Fruit fly (Drosophila melanogaster) whole organism, embryonic: ENCODE data around the gene CG7272.

Experiments
- Atf3 ChIP-seq: fragments of 200-800 bp; sonication (Bioruptor generic); optimal IDR thresholded peaks from 3 replicates; lab custom pipeline; 2016; ENCODE audit warnings: missing biosample characterization, missing genetic modification characterization
- Bgb ChIP-seq: fragments of 200-800 bp; sonication (Bioruptor generic); IDR thresholded peaks from 2 replicates; pipeline ENCODE4 v1.3.6; 2022; ENCODE audit warnings: missing biosample characterization, missing genetic modification characterization; ENCODE audit not compliant: partially characterized antibody
- Blimp-1 ChIP-seq: fragments of 200-800 bp; sonication (Bioruptor generic); optimal IDR thresholded peaks from 3 replicates; lab custom pipeline; 2018; ENCODE audit warnings: missing biosample characterization, missing genetic modification characterization, mild to moderate bottlenecking, moderate library complexity, missing genetic modification reagents
- CG10267 ChIP-seq: fragments of 200-800 bp; sonication (Bioruptor generic); optimal IDR thresholded peaks from 2 replicates; lab custom pipeline; 2018; ENCODE audit warnings: missing biosample characterization, mild to moderate bottlenecking, missing genetic modification characterization, moderate library complexity
- CG11247 ChIP-seq: fragments of 200-800 bp; sonication (Bioruptor generic); IDR thresholded peaks from 2 replicates; pipeline ENCODE4 v1.3.6; 2022; ENCODE audit warnings: missing biosample characterization, missing genetic modification characterization
- CG11456 ChIP-seq: fragments of 200-800 bp; sonication (Bioruptor generic); IDR thresholded peaks from 3 replicates; pipeline ENCODE4 v1.3.6; 2022; ENCODE audit warnings: missing biosample characterization, missing genetic modification characterization
- CG11560 ChIP-seq: fragments of 200-800 bp; sonication (Bioruptor generic); IDR thresholded peaks from 3 replicates; pipeline ENCODE4 v1.3.6; 2022; ENCODE audit warnings: missing biosample characterization, missing genetic modification characterization
- CG14014 ChIP-seq: fragments of 200-800 bp; sonication (Bioruptor generic); IDR thresholded peaks from 2 replicates; pipeline ENCODE4 v1.3.6; 2022; ENCODE audit warnings: missing biosample characterization, missing genetic modification characterization
- CG14441 ChIP-seq: fragments of 200-800 bp; sonication (Bioruptor generic); IDR thresholded peaks from 2 replicates; pipeline ENCODE4 v1.3.6; 2022; ENCODE audit warnings: missing biosample characterization, missing genetic modification characterization
- CG14860 ChIP-seq: fragments of 200-800 bp; sonication (Bioruptor generic); IDR thresholded peaks from 3 replicates; pipeline ENCODE4 v1.3.6; 2022; ENCODE audit warnings: missing biosample characterization, missing genetic modification characterization; ENCODE audit not compliant: partially characterized antibody
- CG15601 ChIP-seq: fragments of 200-800 bp; sonication (Bioruptor generic); optimal IDR thresholded peaks from 3 replicates; lab custom pipeline; 2019; ENCODE audit warnings: missing biosample characterization, mild to moderate bottlenecking, missing genetic modification characterization, moderate library complexity
- CG2129 ChIP-seq: fragments of 200-800 bp; sonication (Bioruptor generic); IDR thresholded peaks from 2 replicates; pipeline ENCODE4 v1.3.6; 2022; ENCODE audit warnings: missing biosample characterization, missing genetic modification characterization; ENCODE audit not compliant: partially characterized antibody
- CG32532 ChIP-seq: fragments of 200-800 bp; sonication (Bioruptor generic); IDR thresholded peaks from 2 replicates; pipeline ENCODE4 v1.3.6; 2022; ENCODE audit warnings: missing biosample characterization, missing genetic modification characterization
- CG32767 ChIP-seq: fragments of 200-800 bp; sonication (Bioruptor generic); IDR thresholded peaks from 2 replicates; pipeline ENCODE4 v1.3.6; 2022; ENCODE audit warnings: missing biosample characterization, missing genetic modification characterization
- CG33557 ChIP-seq: fragments of 200-800 bp; sonication (Bioruptor generic); optimal IDR thresholded peaks from 2 replicates; lab custom pipeline; 2019; ENCODE audit warnings: missing biosample characterization, mild to moderate bottlenecking, missing genetic modification characterization, moderate library complexity
- CG4328 ChIP-seq: fragments of 200-800 bp; sonication (Bioruptor generic); optimal IDR thresholded peaks from 3 replicates; lab custom pipeline; 2017; ENCODE audit warnings: missing biosample characterization, missing genetic modification reagents, missing genetic modification characterization
- CG5245 ChIP-seq: fragments of 200-800 bp; sonication (Bioruptor generic); optimal IDR thresholded peaks from 3 replicates; lab custom pipeline; 2016; ENCODE audit warnings: missing biosample characterization, missing genetic modification characterization
- CG7839 ChIP-seq: fragments of 200-800 bp; sonication (Bioruptor generic); optimal IDR thresholded peaks from 3 replicates; lab custom pipeline; 2018; ENCODE audit warnings: missing biosample characterization, mild to moderate bottlenecking, missing genetic modification characterization, moderate library complexity
- CG9932 ChIP-seq: fragments of 200-800 bp; sonication (Bioruptor generic); IDR thresholded peaks from 2 replicates; pipeline ENCODE4 v1.3.6; 2022; ENCODE audit warnings: missing biosample characterization, missing genetic modification characterization
- Dip3 ChIP-seq: fragments of 200-800 bp; sonication (Bioruptor generic); optimal IDR thresholded peaks from 3 replicates; lab custom pipeline; 2016; ENCODE audit warnings: missing biosample characterization, missing genetic modification characterization
- Drgx ChIP-seq: fragments of 200-800 bp; sonication (Bioruptor generic); IDR thresholded peaks from 2 replicates; pipeline ENCODE4 v1.3.6; 2022; ENCODE audit warnings: missing biosample characterization, missing genetic modification characterization
- E2f2 ChIP-seq: fragments of 200-800 bp; sonication (Bioruptor generic); IDR thresholded peaks from 2 replicates; pipeline ENCODE4 v1.3.6; 2022; ENCODE audit warnings: missing biosample characterization, missing genetic modification characterization
- Ets97D ChIP-seq: fragments of 200-800 bp; sonication (Bioruptor generic); optimal IDR thresholded peaks from 3 replicates; lab custom pipeline; 2016; ENCODE audit warnings: missing biosample characterization, missing genetic modification characterization
- Gug ChIP-seq: fragments of 200-800 bp; sonication (Bioruptor generic); IDR thresholded peaks from 4 replicates; pipeline ENCODE4 v1.3.6; 2022; ENCODE audit warnings: missing biosample characterization, missing genetic modification characterization
- HmgZ ChIP-seq: fragments of 200-800 bp; sonication (Bioruptor generic); optimal IDR thresholded peaks from 2 replicates; lab custom pipeline; 2018; ENCODE audit warnings: missing biosample characterization, mild to moderate bottlenecking, missing genetic modification characterization
- Hmx ChIP-seq: fragments of 200-800 bp; sonication (Bioruptor generic); optimal IDR thresholded peaks from 2 replicates; lab custom pipeline; 2016; ENCODE audit warnings: missing biosample characterization, missing genetic modification characterization
- Max ChIP-seq: fragments of 200-800 bp; sonication (Bioruptor generic); optimal IDR thresholded peaks from 2 replicates; lab custom pipeline; 2016; ENCODE audit warnings: missing biosample characterization, mild to moderate bottlenecking, missing genetic modification characterization
- Mes4 ChIP-seq: fragments of 200-800 bp; sonication (Bioruptor generic); optimal IDR thresholded peaks from 2 replicates; lab custom pipeline; 2016; ENCODE audit warnings: missing biosample characterization, missing genetic modification characterization
- Oaz ChIP-seq: fragments of 200-800 bp; sonication (Bioruptor generic); IDR thresholded peaks from 2 replicates; pipeline ENCODE4 v1.3.6; 2022; ENCODE audit warnings: missing biosample characterization, missing genetic modification characterization
- Oli ChIP-seq: fragments of 200-800 bp; sonication (Bioruptor generic); optimal IDR thresholded peaks from 2 replicates; lab custom pipeline; 2018; ENCODE audit warnings: missing biosample characterization, mild to moderate bottlenecking, missing genetic modification characterization, moderate library complexity
- Scr ChIP-seq: fragments of 200-800 bp; sonication (Bioruptor generic); IDR thresholded peaks from 2 replicates; pipeline ENCODE4 v1.3.6; 2022; ENCODE audit warnings: missing biosample characterization, missing genetic modification characterization; ENCODE audit not compliant: partially characterized antibody
- ara ChIP-seq: fragments of 200-800 bp; sonication (Bioruptor generic); IDR thresholded peaks from 2 replicates; pipeline ENCODE4 v1.3.6; 2022; ENCODE audit warnings: missing biosample characterization, missing genetic modification characterization
- ash1 ChIP-seq: fragments of 200-800 bp; sonication (Bioruptor generic); optimal IDR thresholded peaks from 2 replicates; lab custom pipeline; 2018; ENCODE audit warnings: missing biosample characterization, mild to moderate bottlenecking, missing genetic modification characterization
- bcd ChIP-seq: fragments of 200-800 bp; sonication (Bioruptor generic); optimal IDR thresholded peaks from 2 replicates; lab custom pipeline; 2017; ENCODE audit warnings: missing biosample characterization, mild to moderate bottlenecking, missing genetic modification characterization
- bowl ChIP-seq: fragments of 200-800 bp; sonication (Bioruptor generic); IDR thresholded peaks from 2 replicates; pipeline ENCODE4 v1.3.6; 2022; ENCODE audit warnings: missing biosample characterization, missing genetic modification characterization
- btn ChIP-seq: fragments of 200-800 bp; sonication (Bioruptor generic); optimal IDR thresholded peaks from 2 replicates; lab custom pipeline; 2016; ENCODE audit warnings: missing biosample characterization, missing genetic modification characterization
- dan ChIP-seq: fragments of 200-800 bp; sonication (Bioruptor generic); IDR thresholded peaks from 2 replicates; pipeline ENCODE4 v1.3.6; 2022; ENCODE audit warnings: missing biosample characterization, missing genetic modification characterization
- dysf ChIP-seq: fragments of 200-800 bp; sonication (Bioruptor generic); IDR thresholded peaks from 3 replicates; pipeline ENCODE4 v1.3.6; 2022; ENCODE audit warnings: missing biosample characterization, missing genetic modification characterization
- gce ChIP-seq: fragments of 200-800 bp; sonication (Bioruptor generic); IDR thresholded peaks from 3 replicates; pipeline ENCODE4 v1.3.6; 2022; ENCODE audit warnings: missing biosample characterization, missing genetic modification characterization
- luna ChIP-seq: fragments of 200-800 bp; sonication (Bioruptor generic); optimal IDR thresholded peaks from 2 replicates; lab custom pipeline; 2016; ENCODE audit warnings: missing biosample characterization, missing genetic modification characterization
- mirr ChIP-seq: fragments of 200-800 bp; sonication (Bioruptor generic); optimal IDR thresholded peaks from 3 replicates; lab custom pipeline; 2018; ENCODE audit warnings: missing biosample characterization, mild to moderate bottlenecking, missing genetic modification characterization
- nerfin-2 ChIP-seq: fragments of 200-800 bp; sonication (Bioruptor generic); IDR thresholded peaks from 2 replicates; pipeline ENCODE4 v1.3.6; 2022; ENCODE audit warnings: missing biosample characterization, missing genetic modification characterization; ENCODE audit not compliant: partially characterized antibody
- odd ChIP-seq: fragments of 200-800 bp; sonication (Bioruptor generic); optimal IDR thresholded peaks from 2 replicates; lab custom pipeline; 2017; ENCODE audit warnings: missing biosample characterization, mild to moderate bottlenecking, missing genetic modification characterization
- pho ChIP-seq: fragments of 200-800 bp; sonication (Bioruptor generic); optimal IDR thresholded peaks from 2 replicates; lab custom pipeline; 2016; ENCODE audit warnings: missing biosample characterization, missing genetic modification characterization
- prd ChIP-seq, 3 experiments: fragments of >200 bp in 2 of 3; fragments of 200-800 bp in 1 of 3; sonication (Bioruptor generic) in 1 of 3; optimal IDR thresholded peaks in 2 of 3; IDR thresholded peaks in 1 of 3; 2 replicates in 2 of 3; 3 replicates in 1 of 3; pipeline versions ENCODE4 v1.3.6 to Lab custom; 2017 to 2022; ENCODE audit warnings: missing biosample characterization in 1 of 3, missing genetic modification characterization in 1 of 3
- pros ChIP-seq: fragments of 200-800 bp; sonication (Bioruptor generic); optimal IDR thresholded peaks from 3 replicates; lab custom pipeline; 2019; ENCODE audit warnings: missing biosample characterization, mild to moderate bottlenecking, missing genetic modification characterization, moderate library complexity
- pzg ChIP-seq: fragments of 200-800 bp; sonication (Bioruptor generic); optimal IDR thresholded peaks from 3 replicates; lab custom pipeline; 2018; ENCODE audit warnings: missing biosample characterization, mild to moderate bottlenecking, missing genetic modification characterization, moderate library complexity
- ranshi ChIP-seq: fragments of 200-800 bp; sonication (Bioruptor generic); IDR thresholded peaks from 2 replicates; pipeline ENCODE4 v1.3.6; 2022; ENCODE audit warnings: missing biosample characterization, missing genetic modification characterization
- sima ChIP-seq: fragments of 200-800 bp; sonication (Bioruptor generic); optimal IDR thresholded peaks from 2 replicates; lab custom pipeline; 2016; ENCODE audit warnings: missing biosample characterization, missing genetic modification characterization
- stwl ChIP-seq: fragments of 200-800 bp; sonication (Bioruptor generic); optimal IDR thresholded peaks from 3 replicates; lab custom pipeline; 2018; ENCODE audit warnings: missing biosample characterization, mild to moderate bottlenecking, missing genetic modification characterization, moderate library complexity
- vvl ChIP-seq: fragments of 200-800 bp; sonication (Bioruptor generic); IDR thresholded peaks from 2 replicates; pipeline ENCODE4 v1.3.6; 2022; ENCODE audit warnings: missing biosample characterization, missing genetic modification characterization

CG7272 gene

dm6 chr3L:15508233-15508632 is 7.5 kb downstream of the CG7272 start, which contains the start of gene CG7841 (continued):
- TF ChIP-seq btn (GFP tag; lab: Kevin White, UChicago) (peak; percentile 94), Atf3 (GFP tag; lab: Kevin White, UChicago) (peak; percentile 94), dysf (peak; percentile 96; the same call in 2 of the 3 replicates), Max (peak; percentile 98), Dip3 (GFP tag; lab: Kevin White, UChicago) (peak; percentile 97), E2f2 (GFP tag; lab: Robert Waterston, UW) (peak; percentile 91), Scr (GFP tag; lab: Robert Waterston, UW) (no peak), CG4328 (peak; percentile 99), CG14441 (peak; percentile 91; the same call in 1 of the 2 replicates), pzg (GFP tag; lab: Kevin White, UChicago) (peak; percentile 53), CG5245 (peak; percentile 95), gce (GFP tag; lab: Robert Waterston, UW) (peak; percentile 94; the same call in 2 of the 3 replicates), Bgb (GFP tag; lab: Robert Waterston, UW) (no peak), CG7839 (tag; lab: Kevin White, UChicago) (peak; percentile 98), CG11560 (tag; lab: Robert Waterston, UW) (no peak), Blimp-1 (GFP tag; lab: Kevin White, UChicago) (peak; percentile 97), Hmx (GFP tag; lab: Kevin White, UChicago) (peak; percentile 93), luna (GFP tag; lab: Kevin White, UChicago) (peak; percentile 84), prd (optimal IDR thresholded peaks at IDR 0.05; lab: Kevin White, UChicago) (no peak), prd (GFP tag; IDR thresholded peaks at IDR 0.05; lab: Robert Waterston, UW) (peak; percentile 94), CG32767 (GFP tag; lab: Robert Waterston, UW) (peak; percentile 96), nerfin-2 (GFP tag; lab: Robert Waterston, UW) (no peak), bcd (GFP tag; lab: Kevin White, UChicago) (peak; percentile 96), vvl (GFP tag; lab: Robert Waterston, UW) (peak; percentile 99), dan (GFP tag; lab: Robert Waterston, UW) (no peak), CG10267 (tag; lab: Kevin White, UChicago) (peak; percentile 97), CG11456 (GFP tag; lab: Robert Waterston, UW) (no peak), CG14860 (GFP tag; lab: Robert Waterston, UW) (no peak), Drgx (GFP tag; lab: Robert Waterston, UW) (peak; percentile 98), Oli (peak; percentile 96), Ets97D (peak; percentile 91), ara (GFP tag; lab: Robert Waterston, UW) (peak; percentile 96), odd (GFP tag; lab: Kevin White, UChicago) (peak; percentile 99), mirr (peak; percentile 99), CG33557 (GFP tag; lab: Kevin White, UChicago) (peak; percentile 98), Oaz (GFP tag; lab: Robert Waterston, UW) (peak; percentile 93), bowl (GFP tag; lab: Robert Waterston, UW) (peak; percentile 95), CG15601 (tag; lab: Kevin White, UChicago) (peak; percentile 97), pho (GFP tag; lab: Kevin White, UChicago) (peak; percentile 96), CG32532 (peak; percentile 97), pros (GFP tag; lab: Kevin White, UChicago) (peak; percentile 93), ash1 (GFP tag; lab: Kevin White, UChicago) (peak; percentile 95), Mes4 (GFP tag; lab: Kevin White, UChicago) (peak; percentile 96), HmgZ (tag; lab: Kevin White, UChicago) (peak; percentile 99), CG2129 (no peak), sima (peak; percentile 92), Gug (GFP tag; lab: Robert Waterston, UW) (peak; percentile 75), CG9932 (GFP tag; lab: Robert Waterston, UW) (peak; percentile 90), CG11247 (GFP tag; lab: Robert Waterston, UW) (peak; percentile 92), CG14014 (GFP tag; lab: Robert Waterston, UW) (peak; percentile 96), stwl (peak; percentile 78), ranshi (GFP tag; lab: Robert Waterston, UW) (peak; percentile 96; the same call in 1 of the 2 replicates)
